Worm (Caenorhabditis elegans): ENCODE data around the gene F07E5.8.

- TF ChIP-seq tab-1 (GFP tag; IDR thresholded peaks at IDR 0.05) (no peak), flt-1 (GFP tag; IDR thresholded peaks at IDR 0.05) (no peak), T22C8.4 (GFP tag; IDR thresholded peaks at IDR 0.05) (no peak), ztf-29 (GFP tag; IDR thresholded peaks at IDR 0.05) (no peak), cog-1 (tag; optimal IDR thresholded peaks at IDR 0.05) (no peak), klf-2 (GFP tag; conservative IDR thresholded peaks at IDR 0.05) (no peak), ref-1 (GFP tag; conservative IDR thresholded peaks at IDR 0.05) (no peak), ztf-23 (GFP tag; IDR thresholded peaks at IDR 0.05) (no peak), med-1 (GFP tag; optimal IDR thresholded peaks at IDR 0.05; ENCODE audit: insufficient read depth) (no peak)
These were observed 32.9 kb upstream of the F07E5.8 start, which contains the start of gene R52.4 for ce11 chrII:2108295-2108694.
